Worm (Caenorhabditis elegans): ENCODE measurements around the gene fbxc-21.

- TF ChIP-seq ref-1 (GFP tag; conservative IDR thresholded peaks at IDR 0.05), result no peak
- TF ChIP-seq med-1 (GFP tag; optimal IDR thresholded peaks at IDR 0.05; ENCODE audit: insufficient read depth), result no peak
These were observed 44.0 kb downstream of the fbxc-21 start, which contains the start of gene fbxb-21 for ce11 chrII:1648768-1649167.

All from whole organism, midembryonic.